Fruit fly (Drosophila melanogaster) whole organism, wandering third instar larva: ENCODE measurements around the gene CG4338.

Experiments used
- Abd-B ChIP-seq: fragments of >200 bp; optimal IDR thresholded peaks from 2 replicates; lab custom pipeline; 2017; ENCODE audit warnings: missing biosample characterization, missing genetic modification characterization
- CG32264 ChIP-seq: fragments of 200-800 bp; sonication (Bioruptor generic); optimal IDR thresholded peaks from 2 replicates; lab custom pipeline; 2016; ENCODE audit warnings: missing biosample characterization, missing genetic modification characterization
- CG9705 ChIP-seq: fragments of 200-800 bp; sonication (Bioruptor generic); optimal IDR thresholded peaks from 2 replicates; lab custom pipeline; 2018; ENCODE audit warnings: missing biosample characterization, mild to moderate bottlenecking, missing genetic modification characterization
- CrebA ChIP-seq: fragments of 200-800 bp; sonication (Bioruptor generic); optimal IDR thresholded peaks from 2 replicates; lab custom pipeline; 2016; ENCODE audit warnings: missing biosample characterization, mild to moderate bottlenecking, missing genetic modification characterization, borderline replicate concordance
- Dfd ChIP-seq: fragments of >200 bp; optimal IDR thresholded peaks from 2 replicates; lab custom pipeline; 2017; ENCODE audit warnings: missing biosample characterization, missing genetic modification characterization
- Dif ChIP-seq: fragments of 200-275, 200-300 bp; sonication (Bioruptor generic); optimal IDR thresholded peaks from 2 replicates; lab custom pipeline; 2018; ENCODE audit warnings: missing biosample characterization, missing genetic modification characterization; ENCODE audit not compliant: partially characterized antibody
- GATAd ChIP-seq: sonication (Bioruptor generic); optimal IDR thresholded peaks from 2 replicates; lab custom pipeline; 2016; ENCODE audit warnings: missing biosample characterization, missing genetic modification characterization
- HLH106 ChIP-seq: fragments of 200-800 bp; optimal IDR thresholded peaks from 3 replicates; lab custom pipeline; 2019; ENCODE audit warnings: missing biosample characterization, mild to moderate bottlenecking, missing genetic modification characterization, moderate library complexity
- Hnf4 ChIP-seq: fragments of 200-800 bp; sonication (Bioruptor generic); optimal IDR thresholded peaks from 2 replicates; lab custom pipeline; 2016; ENCODE audit warnings: missing biosample characterization, mild to moderate bottlenecking, missing genetic modification characterization
- Hr78 ChIP-seq: fragments of >200 bp; optimal IDR thresholded peaks from 2 replicates; lab custom pipeline; 2017; ENCODE audit warnings: missing biosample characterization, missing genetic modification characterization
- Hr83 ChIP-seq: fragments of 200-300 bp; sonication (Bioruptor generic); optimal IDR thresholded peaks from 2 replicates; lab custom pipeline; 2016; ENCODE audit warnings: missing biosample characterization, mild to moderate bottlenecking, missing genetic modification characterization, moderate library complexity; ENCODE audit not compliant: poor library complexity, severe bottlenecking
- Jra ChIP-seq: sonication (Bioruptor generic); optimal IDR thresholded peaks from 2 replicates; lab custom pipeline; 2016; ENCODE audit warnings: missing biosample characterization, missing genetic modification characterization
- Mio ChIP-seq: sonication (Bioruptor generic); optimal IDR thresholded peaks from 2 replicates; lab custom pipeline; 2016; ENCODE audit warnings: missing biosample characterization, missing genetic modification characterization
- Myc ChIP-seq: fragments of >200 bp; optimal IDR thresholded peaks from 2 replicates; lab custom pipeline; 2017
- N ChIP-seq: fragments of >200 bp; optimal IDR thresholded peaks from 2 replicates; lab custom pipeline; 2018; ENCODE audit warnings: missing biosample characterization, missing external identifiers, missing genetic modification characterization
- OdsH ChIP-seq: fragments of 200-800 bp; sonication (Bioruptor generic); optimal IDR thresholded peaks from 2 replicates; lab custom pipeline; 2016; ENCODE audit warnings: missing biosample characterization, mild to moderate bottlenecking, missing genetic modification characterization
- Rel ChIP-seq, 2 experiments: fragments of 200-800 bp; sonication (Bioruptor generic) in 1 of 2; optimal IDR thresholded peaks; 2 replicates in 1 of 2; 3 replicates in 1 of 2; lab custom pipeline; 2016 to 2019; ENCODE audit warnings: mild to moderate bottlenecking in 2 of 2, missing biosample characterization in 2 of 2, missing genetic modification characterization in 2 of 2, moderate library complexity in 1 of 2
- Sp1 ChIP-seq: fragments of 200-800 bp; sonication (Bioruptor generic); optimal IDR thresholded peaks from 3 replicates; lab custom pipeline; 2019; ENCODE audit warnings: missing biosample characterization, mild to moderate bottlenecking, missing genetic modification characterization, moderate library complexity
- Vsx2 ChIP-seq: fragments of 200-300, 225-300 bp; sonication (Bioruptor generic); optimal IDR thresholded peaks from 2 replicates; lab custom pipeline; 2018; ENCODE audit warnings: missing biosample characterization, missing genetic modification characterization; ENCODE audit not compliant: partially characterized antibody
- br ChIP-seq: fragments of 200-800 bp; sonication (Bioruptor generic); optimal IDR thresholded peaks from 2 replicates; lab custom pipeline; 2016; ENCODE audit warnings: missing biosample characterization, missing genetic modification characterization
- brk ChIP-seq: fragments of 200-800 bp; sonication (Bioruptor generic); optimal IDR thresholded peaks from 2 replicates; lab custom pipeline; 2016; ENCODE audit warnings: missing biosample characterization, mild to moderate bottlenecking, missing genetic modification characterization
- dl ChIP-seq, 2 experiments: fragments of 175-275, 200-275 bp in 1 of 2; fragments of 200-275 bp in 1 of 2; sonication (Bioruptor generic); optimal IDR thresholded peaks; lab custom pipeline; 2018; ENCODE audit warnings: mild to moderate bottlenecking in 2 of 2, missing biosample characterization in 2 of 2, missing genetic modification characterization in 2 of 2, moderate library complexity in 2 of 2; ENCODE audit not compliant: partially characterized antibody in 2 of 2, insufficient read depth in 1 of 2
- dmrt93B ChIP-seq: fragments of 200-800 bp; sonication (Bioruptor generic); optimal IDR thresholded peaks from 2 replicates; lab custom pipeline; 2018; ENCODE audit warnings: missing biosample characterization, mild to moderate bottlenecking, missing genetic modification characterization
- dsf ChIP-seq: sonication (Bioruptor generic); optimal IDR thresholded peaks from 2 replicates; lab custom pipeline; 2016; ENCODE audit warnings: missing biosample characterization, missing genetic modification characterization, borderline replicate concordance
- ey ChIP-seq: fragments of 200-800 bp; sonication (Bioruptor generic); optimal IDR thresholded peaks from 2 replicates; lab custom pipeline; 2016; ENCODE audit warnings: missing biosample characterization, missing genetic modification characterization
- foxo ChIP-seq, 2 experiments: fragments of 200-800 bp; sonication (Bioruptor generic); optimal IDR thresholded peaks; 2 replicates in 1 of 2; 3 replicates in 1 of 2; lab custom pipeline; 2016 to 2017; ENCODE audit warnings: missing biosample characterization in 2 of 2, missing genetic modification characterization in 2 of 2
- fru ChIP-seq: fragments of 200-800 bp; sonication (Bioruptor generic); optimal IDR thresholded peaks from 3 replicates; lab custom pipeline; 2016; ENCODE audit warnings: missing biosample characterization, mild to moderate bottlenecking, missing genetic modification characterization
- h ChIP-seq: fragments of 200-800 bp; sonication (Bioruptor generic); optimal IDR thresholded peaks from 3 replicates; lab custom pipeline; 2016; ENCODE audit warnings: missing biosample characterization, mild to moderate bottlenecking, missing genetic modification characterization
- jim ChIP-seq: fragments of 175-275, 200-325 bp; sonication (Bioruptor generic); optimal IDR thresholded peaks from 2 replicates; lab custom pipeline; 2016; ENCODE audit warnings: missing biosample characterization, mild to moderate bottlenecking, missing genetic modification characterization
- lola ChIP-seq: fragments of >200 bp; optimal IDR thresholded peaks from 2 replicates; lab custom pipeline; 2017; ENCODE audit warnings: missing biosample characterization, missing genetic modification characterization
- pan ChIP-seq: fragments of >200 bp; optimal IDR thresholded peaks from 2 replicates; lab custom pipeline; 2017
- psq ChIP-seq: fragments of 200-800 bp; sonication (Bioruptor generic); optimal IDR thresholded peaks from 3 replicates; lab custom pipeline; 2017; ENCODE audit warnings: missing biosample characterization, mild to moderate bottlenecking, missing genetic modification characterization, moderate library complexity
- rgr ChIP-seq: fragments of 200-800 bp; sonication (Bioruptor generic); optimal IDR thresholded peaks from 3 replicates; lab custom pipeline; 2016; ENCODE audit warnings: missing biosample characterization, mild to moderate bottlenecking, missing genetic modification characterization
- sage ChIP-seq: fragments of 200-800 bp; sonication (Bioruptor generic); optimal IDR thresholded peaks from 2 replicates; lab custom pipeline; 2016; ENCODE audit warnings: missing biosample characterization, mild to moderate bottlenecking, missing genetic modification characterization
- sv ChIP-seq: fragments of 200-800 bp; sonication (Bioruptor generic); optimal IDR thresholded peaks from 3 replicates; lab custom pipeline; 2016; ENCODE audit warnings: missing biosample characterization, missing genetic modification characterization
- tai ChIP-seq: sonication (Bioruptor generic); optimal IDR thresholded peaks from 2 replicates; lab custom pipeline; 2016; ENCODE audit warnings: missing biosample characterization, missing genetic modification characterization
- usp ChIP-seq: fragments of >200 bp; optimal IDR thresholded peaks from 2 replicates; lab custom pipeline; 2017; ENCODE audit warnings: missing biosample characterization, missing genetic modification characterization
- woc ChIP-seq: sonication (Bioruptor generic); optimal IDR thresholded peaks from 2 replicates; lab custom pipeline; 2016; ENCODE audit warnings: missing biosample characterization, mild to moderate bottlenecking, missing genetic modification characterization

Gene CG4338

dm6 chr3R:15290642-15291118 lies 15.4 kb downstream of the CG4338 start, which contains the start of gene CG45218:
Gene CG45218 (minus strand): TSS chr3R:15290799.
- TF ChIP-seq pan (lab: Kevin White, UChicago) (no peak), h (GFP tag; lab: Kevin White, UChicago) (peak; percentile 68), CG9705 (GFP tag; lab: Kevin White, UChicago) (no peak), Dif (GFP tag; lab: Kevin White, UChicago) (peak; percentile 68), dl (GFP tag; optimal IDR thresholded peaks at IDR 0.05; lab: Kevin White, UChicago; ENCODE audit: insufficient read depth in 1 of 2, partially characterized antibody in 2 of 2) (peak in 1 of 2 experiments; percentile 7), Hr83 (peak; percentile 78), brk (no peak), br (GFP tag; lab: Kevin White, UChicago) (peak; percentile 46), OdsH (GFP tag; lab: Kevin White, UChicago) (peak; percentile 19), Vsx2 (peak; percentile 21), Jra (GFP tag; lab: Kevin White, UChicago) (peak; percentile 55), lola (GFP tag; lab: Kevin White, UChicago) (no peak), foxo (GFP tag; optimal IDR thresholded peaks at IDR 0.05; lab: Kevin White, UChicago) (peak in 1 of 2 experiments; percentile 23), fru (GFP tag; lab: Kevin White, UChicago) (no peak), N (GFP tag; lab: Kevin White, UChicago) (peak; percentile 45)

- TF ChIP-seq HLH106 (tag; lab: Kevin White, UChicago) (no peak), woc (GFP tag; lab: Kevin White, UChicago) (no peak), Hnf4 (GFP tag; lab: Kevin White, UChicago) (no peak), sage (GFP tag; lab: Kevin White, UChicago) (no peak), Rel (GFP tag; optimal IDR thresholded peaks at IDR 0.05; lab: Kevin White, UChicago) (no peak), Rel (tag; optimal IDR thresholded peaks at IDR 0.05; lab: Kevin White, UChicago) (no peak), jim (GFP tag; lab: Kevin White, UChicago) (no peak), sv (GFP tag; lab: Kevin White, UChicago) (no peak), OdsH (GFP tag; lab: Kevin White, UChicago) (peak; percentile 32), dsf (no peak), Hr83 (no peak), N (GFP tag; lab: Kevin White, UChicago) (no peak), h (GFP tag; lab: Kevin White, UChicago) (peak; percentile 24), ey (no peak), Sp1 (GFP tag; lab: Kevin White, UChicago) (peak; percentile 34), Jra (GFP tag; lab: Kevin White, UChicago) (no peak), dmrt93B (GFP tag; lab: Kevin White, UChicago) (no peak), foxo (GFP tag; optimal IDR thresholded peaks at IDR 0.05; lab: Kevin White, UChicago) (no peak), GATAd (no peak), dl (GFP tag; optimal IDR thresholded peaks at IDR 0.05; lab: Kevin White, UChicago; ENCODE audit: insufficient read depth in 1 of 2, partially characterized antibody in 2 of 2) (peak; percentile 86 to 92), Hr78 (GFP tag; lab: Kevin White, UChicago) (no peak), br (GFP tag; lab: Kevin White, UChicago) (no peak), rgr (GFP tag; lab: Kevin White, UChicago) (peak; percentile 8), Dif (GFP tag; lab: Kevin White, UChicago) (peak; percentile 90), psq (GFP tag; lab: Kevin White, UChicago) (peak; percentile 64), Abd-B (no peak), Mio (GFP tag; lab: Kevin White, UChicago) (no peak), CrebA (GFP tag; lab: Kevin White, UChicago) (no peak), Vsx2 (peak; percentile 70), CG9705 (GFP tag; lab: Kevin White, UChicago) (no peak), tai (no peak), lola (GFP tag; lab: Kevin White, UChicago) (no peak), pan (lab: Kevin White, UChicago) (no peak), brk (no peak), usp (GFP tag; lab: Kevin White, UChicago) (no peak), Myc (no peak), fru (GFP tag; lab: Kevin White, UChicago) (no peak), Dfd (GFP tag; lab: Kevin White, UChicago) (no peak), CG32264 (GFP tag; lab: Kevin White, UChicago) (no peak)
Observed at dm6 chr3R:15291551-15292223, 16.4 kb downstream of the CG4338 start.
